Worm (Caenorhabditis elegans) whole organism, L2 larva: ENCODE results near the gene sdhb-1.

ENCODE experiments used
- nhr-11 ChIP-seq: fragments of 150-350 bp; optimal IDR thresholded peaks from 2 replicates; lab custom pipeline; 2014; ENCODE audit warnings: missing biosample characterization, missing genetic modification characterization
- nhr-237 ChIP-seq: fragments of 150-350 bp; optimal IDR thresholded peaks from 2 replicates; lab custom pipeline; 2014; ENCODE audit warnings: missing biosample characterization, missing genetic modification characterization
- skn-1 ChIP-seq: sonication (generic microtip); optimal IDR thresholded peaks from 2 replicates; lab custom pipeline; 2017; ENCODE audit warnings: missing biosample characterization, missing genetic modification characterization

DNA sequence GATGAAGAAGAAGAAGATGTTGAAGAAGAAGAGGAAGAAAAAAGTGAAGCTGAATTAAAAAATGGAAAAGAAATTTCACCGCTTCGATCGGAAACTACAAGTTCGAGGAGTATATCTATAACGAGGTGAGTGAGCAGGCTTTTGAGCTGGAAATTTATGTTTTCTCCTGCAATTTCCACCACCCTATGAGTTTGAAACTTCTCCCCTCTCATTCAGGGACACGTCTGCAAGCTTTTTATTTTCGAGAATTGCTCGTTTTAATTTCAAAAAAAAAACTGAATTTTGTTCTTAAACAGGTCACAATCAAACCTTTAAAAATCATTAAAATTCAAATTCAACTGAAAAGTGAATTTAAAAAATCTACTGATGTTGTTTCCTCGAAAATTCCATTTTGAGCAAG lies 9.7 kb upstream of the sdhb-1 start:
- TF ChIP-seq nhr-11 (tag; lab: Kevin White, UChicago) = no peak
- TF ChIP-seq skn-1 (tag; lab: Kevin White, UChicago) = no peak
- TF ChIP-seq nhr-237 (tag; lab: Kevin White, UChicago) = no peak
